Fruit fly (Drosophila melanogaster) whole organism, prepupa: ENCODE results near the gene mRpL15.

Experiments
- CG10631 ChIP-seq: fragments of 200-800 bp; sonication (Bioruptor generic); optimal IDR thresholded peaks from 2 replicates; lab custom pipeline; 2016; ENCODE audit warnings: missing biosample characterization, missing genetic modification characterization
- CG11762 ChIP-seq: fragments of 200-800 bp; sonication (Bioruptor generic); optimal IDR thresholded peaks from 3 replicates; lab custom pipeline; 2016; ENCODE audit warnings: missing biosample characterization, missing genetic modification characterization; ENCODE audit not compliant: insufficient read depth
- CG4318 ChIP-seq: fragments of 200-800 bp; sonication (Bioruptor generic); optimal IDR thresholded peaks from 3 replicates; lab custom pipeline; 2017; ENCODE audit warnings: missing biosample characterization, mild to moderate bottlenecking, missing genetic modification characterization
- CG6163 ChIP-seq: fragments of 200-800 bp; sonication (Bioruptor generic); IDR thresholded peaks from 3 replicates; pipeline ENCODE4 v1.3.6; 2022; ENCODE audit warnings: missing biosample characterization, missing genetic modification characterization
- Gug ChIP-seq: fragments of 200-800 bp; sonication (Bioruptor generic); IDR thresholded peaks from 2 replicates; pipeline ENCODE4 v1.3.6; 2022; ENCODE audit warnings: missing biosample characterization, missing genetic modification characterization
- Lpt ChIP-seq: fragments of 200-800 bp; sonication (Bioruptor generic); optimal IDR thresholded peaks from 3 replicates; lab custom pipeline; 2016; ENCODE audit warnings: missing biosample characterization, missing genetic modification characterization
- Met ChIP-seq: fragments of 200-800 bp; sonication (Bioruptor generic); optimal IDR thresholded peaks from 3 replicates; lab custom pipeline; 2016; ENCODE audit warnings: missing biosample characterization, missing genetic modification characterization
- OdsH ChIP-seq: fragments of 200-800 bp; sonication (Bioruptor generic); optimal IDR thresholded peaks from 3 replicates; lab custom pipeline; 2016; ENCODE audit warnings: missing biosample characterization, missing genetic modification characterization
- eg ChIP-seq: fragments of 200-800 bp; sonication (Bioruptor generic); IDR thresholded peaks from 3 replicates; pipeline ENCODE4 v1.3.6; 2022; ENCODE audit warnings: missing biosample characterization, missing genetic modification characterization
- fd85E ChIP-seq: fragments of 200-800 bp; sonication (Bioruptor generic); optimal IDR thresholded peaks from 3 replicates; lab custom pipeline; 2016; ENCODE audit warnings: missing biosample characterization, missing genetic modification characterization
- fkh ChIP-seq: fragments of 200-800 bp; sonication (Bioruptor generic); optimal IDR thresholded peaks from 3 replicates; lab custom pipeline; 2017; ENCODE audit warnings: missing biosample characterization, mild to moderate bottlenecking, missing genetic modification characterization, moderate library complexity
- pdm3 ChIP-seq: fragments of 200-800 bp; sonication (Bioruptor generic); optimal IDR thresholded peaks from 3 replicates; lab custom pipeline; 2016; ENCODE audit warnings: missing biosample characterization, missing genetic modification characterization
- vri ChIP-seq: fragments of 200-800 bp; sonication (Bioruptor generic); optimal IDR thresholded peaks from 3 replicates; lab custom pipeline; 2016; ENCODE audit warnings: missing biosample characterization, mild to moderate bottlenecking, missing genetic modification characterization

DNA sequence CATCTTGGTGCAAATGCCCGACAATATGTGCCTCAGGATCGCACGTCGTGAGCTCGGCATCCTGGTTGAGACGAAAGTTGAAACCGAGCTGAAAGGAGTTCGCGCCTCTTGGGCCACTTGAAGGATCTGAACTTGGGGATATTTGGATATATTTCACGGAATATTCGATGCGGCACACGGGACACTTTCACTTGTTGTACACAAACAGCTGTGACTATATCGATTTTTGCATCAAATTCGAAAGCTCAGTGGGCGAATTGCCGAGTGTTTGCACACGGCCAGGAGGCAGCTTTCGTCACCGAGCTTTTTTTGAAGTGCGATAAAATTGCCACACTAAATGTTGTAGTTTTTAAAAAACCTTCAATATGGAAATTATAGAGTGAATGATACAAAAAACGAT is 25.7 kb downstream of the mRpL15 start, which contains the start of gene CG13248:
- no peak for TF ChIP-seq CG4318 (GFP tag; lab: Kevin White, UChicago)
- no peak for TF ChIP-seq eg (GFP tag; lab: Robert Waterston, UW)
- no peak for TF ChIP-seq Lpt
- TF ChIP-seq OdsH (GFP tag; lab: Kevin White, UChicago), result no peak
- no peak for TF ChIP-seq vri (GFP tag; lab: Kevin White, UChicago)
- TF ChIP-seq CG11762 (GFP tag; lab: Kevin White, UChicago), result no peak
- TF ChIP-seq fd85E, result no peak
- TF ChIP-seq fkh (GFP tag; lab: Kevin White, UChicago), result no peak
- no peak for TF ChIP-seq Gug (GFP tag; lab: Robert Waterston, UW)
- no peak for TF ChIP-seq pdm3 (GFP tag; lab: Kevin White, UChicago)
- TF ChIP-seq CG10631 (GFP tag; lab: Kevin White, UChicago), result no peak
- no peak for TF ChIP-seq Met
- TF ChIP-seq CG6163, result no peak
